Fruit fly (Drosophila melanogaster) whole organism, pupa: Measurements from ENCODE around the gene GNBP1.

ENCODE experiments used
- CG10348 ChIP-seq: fragments of 200-800 bp; sonication (Bioruptor generic); IDR thresholded peaks from 2 replicates; pipeline ENCODE4 v1.3.6; 2022; ENCODE audit warnings: missing biosample characterization, missing genetic modification characterization
- CG9948 ChIP-seq: fragments of 200-800 bp; sonication (Bioruptor generic); optimal IDR thresholded peaks from 2 replicates; lab custom pipeline; 2018; ENCODE audit warnings: missing biosample characterization, mild to moderate bottlenecking, missing genetic modification characterization, moderate library complexity
- D1 ChIP-seq: fragments of 200-800 bp; sonication (Bioruptor generic); optimal IDR thresholded peaks from 2 replicates; lab custom pipeline; 2018; ENCODE audit warnings: missing biosample characterization, mild to moderate bottlenecking, missing genetic modification characterization, moderate library complexity

DNA sequence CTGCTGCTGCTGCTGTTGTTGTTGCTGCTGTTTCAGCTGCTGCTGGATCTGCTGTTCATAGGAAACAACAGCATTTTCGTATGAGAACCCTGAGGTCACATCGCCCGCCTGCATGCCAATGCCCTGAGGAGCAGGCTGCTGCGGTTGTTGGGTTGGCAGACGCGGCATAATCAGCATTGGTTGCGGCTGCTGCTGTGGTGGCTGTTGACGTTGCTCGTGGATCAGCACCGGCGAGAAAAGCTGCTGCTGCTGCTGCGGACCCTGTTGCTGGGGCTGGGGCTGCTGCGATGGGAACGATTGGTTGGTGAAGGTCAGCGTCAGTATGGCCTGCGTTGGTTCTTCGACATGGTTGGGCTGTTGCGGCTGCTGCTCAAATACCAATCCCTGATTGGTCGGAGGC lies 5.7 kb upstream of the GNBP1 start:
- TF ChIP-seq CG9948 (tag; lab: Kevin White, UChicago) (no peak), CG10348 (GFP tag; lab: Robert Waterston, UW) (no peak), D1 (tag; lab: Kevin White, UChicago) (no peak)
